Fruit fly (Drosophila melanogaster) whole organism, pupa: ENCODE results near the gene CG6688.

Experiments used
- CG14655 ChIP-seq: fragments of 200-800 bp; sonication (Bioruptor generic); optimal IDR thresholded peaks from 3 replicates; lab custom pipeline; 2017; ENCODE audit warnings: mild to moderate bottlenecking, missing biosample characterization, missing genetic modification reagents, missing genetic modification characterization
- CG17806 ChIP-seq: fragments of 200-800 bp; sonication (Bioruptor generic); optimal IDR thresholded peaks from 2 replicates; lab custom pipeline; 2018; ENCODE audit warnings: missing biosample characterization, mild to moderate bottlenecking, missing genetic modification characterization, moderate library complexity
- CG32121 ChIP-seq: fragments of 200-800 bp; sonication (Bioruptor generic); IDR thresholded peaks from 2 replicates; pipeline ENCODE4 v1.3.6; 2022; ENCODE audit warnings: missing biosample characterization, missing genetic modification characterization
- CG4496 ChIP-seq: fragments of 200-800 bp; sonication (Bioruptor generic); IDR thresholded peaks from 3 replicates; pipeline ENCODE4 v1.3.6; 2022; ENCODE audit warnings: missing biosample characterization, missing genetic modification characterization
- CG8301 ChIP-seq: fragments of 200-800 bp; sonication (Bioruptor generic); optimal IDR thresholded peaks from 2 replicates; lab custom pipeline; 2018; ENCODE audit warnings: missing biosample characterization, mild to moderate bottlenecking, missing genetic modification characterization
- CG9948 ChIP-seq: fragments of 200-800 bp; sonication (Bioruptor generic); optimal IDR thresholded peaks from 2 replicates; lab custom pipeline; 2018; ENCODE audit warnings: missing biosample characterization, mild to moderate bottlenecking, missing genetic modification characterization, moderate library complexity
- EcR ChIP-seq: fragments of 200-800 bp; sonication (Bioruptor generic); optimal IDR thresholded peaks from 3 replicates; lab custom pipeline; 2019; ENCODE audit warnings: missing biosample characterization, missing genetic modification characterization, mild to moderate bottlenecking, moderate library complexity, missing genetic modification reagents
- Snoo ChIP-seq: fragments of 200-800 bp; sonication (Bioruptor generic); optimal IDR thresholded peaks from 3 replicates; lab custom pipeline; 2017; ENCODE audit warnings: missing biosample characterization, mild to moderate bottlenecking, missing genetic modification characterization, inconsistent platforms
- fd96Ca ChIP-seq: fragments of 200-800 bp; sonication (Bioruptor generic); IDR thresholded peaks from 3 replicates; pipeline ENCODE4 v1.3.6; 2022; ENCODE audit warnings: missing biosample characterization, missing genetic modification characterization
- gl ChIP-seq: fragments of 200-800 bp; sonication (Bioruptor generic); optimal IDR thresholded peaks from 2 replicates; lab custom pipeline; 2018; ENCODE audit warnings: missing biosample characterization, mild to moderate bottlenecking, missing genetic modification characterization

DNA sequence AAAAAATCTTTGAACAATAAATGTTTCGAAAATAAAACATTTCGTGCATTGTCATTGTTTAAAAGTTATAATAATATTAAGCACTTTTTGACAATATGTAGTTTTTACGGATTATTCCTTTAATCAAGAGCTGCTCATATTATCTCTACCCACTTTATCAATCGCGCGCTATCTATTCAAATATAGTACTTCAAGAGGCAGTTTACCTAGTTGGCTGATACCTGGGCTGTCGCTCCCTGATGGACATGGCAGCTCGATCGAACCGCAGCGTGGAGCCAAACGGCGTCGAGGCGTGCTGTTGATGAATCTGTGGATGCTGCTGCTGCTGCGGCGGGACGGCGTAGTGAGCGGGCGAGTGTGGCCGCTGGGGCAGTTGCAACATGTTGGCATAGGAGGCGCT is 48.0 kb downstream of the CG6688 start:
- no peak for TF ChIP-seq CG9948 (tag; lab: Kevin White, UChicago)
- no peak for TF ChIP-seq CG4496 (GFP tag; lab: Robert Waterston, UW)
- TF ChIP-seq CG32121 (GFP tag; lab: Robert Waterston, UW) = no peak
- TF ChIP-seq fd96Ca (GFP tag; lab: Robert Waterston, UW) = no peak
- TF ChIP-seq CG17806 (tag; lab: Kevin White, UChicago) = no peak
- no peak for TF ChIP-seq gl (tag; lab: Kevin White, UChicago)
- no peak for TF ChIP-seq CG8301 (tag; lab: Kevin White, UChicago)
- no peak for TF ChIP-seq Snoo (tag; lab: Kevin White, UChicago)
- no peak for TF ChIP-seq EcR (GFP tag; lab: Kevin White, UChicago)
- no peak for TF ChIP-seq CG14655 (GFP tag; lab: Kevin White, UChicago)
